Worm (Caenorhabditis elegans) whole organism, L3 larva: ENCODE results near the gene rpn-3.

Source experiments
- R02D3.7 ChIP-seq: fragments of 150-350 bp; optimal IDR thresholded peaks from 2 replicates; lab custom pipeline; 2014; ENCODE audit warnings: missing biosample characterization, missing genetic modification characterization
- ZK546.5 ChIP-seq: sonication (generic microtip); optimal IDR thresholded peaks from 2 replicates; lab custom pipeline; 2017; ENCODE audit warnings: missing biosample characterization, missing genetic modification characterization
- aly-2 ChIP-seq: fragments of 150-350 bp; optimal IDR thresholded peaks from 2 replicates; lab custom pipeline; 2014; ENCODE audit warnings: missing biosample characterization, missing genetic modification characterization
- ama-1 ChIP-seq: fragments of 150-350 bp; optimal IDR thresholded peaks from 2 replicates; lab custom pipeline; 2018
- ceh-82 ChIP-seq: fragments of 150-350 bp; optimal IDR thresholded peaks from 2 replicates; lab custom pipeline; 2014; ENCODE audit warnings: missing biosample characterization, missing genetic modification characterization
- ceh-9 ChIP-seq: sonication (generic microtip); optimal IDR thresholded peaks from 2 replicates; lab custom pipeline; 2018; ENCODE audit warnings: missing biosample characterization, missing genetic modification characterization
- egl-27 ChIP-seq: sonication (generic microtip); optimal IDR thresholded peaks from 4 replicates; lab custom pipeline; 2017; ENCODE audit warnings: missing biosample characterization, missing genetic modification reagents, missing genetic modification characterization
- elt-1 ChIP-seq: fragments of 150-350 bp; optimal IDR thresholded peaks from 2 replicates; lab custom pipeline; 2014; ENCODE audit warnings: missing biosample characterization, missing genetic modification characterization
- elt-2 ChIP-seq: sonication (generic microtip); optimal IDR thresholded peaks from 2 replicates; lab custom pipeline; 2016; ENCODE audit warnings: missing genetic modification reagents, mild to moderate bottlenecking, missing genetic modification characterization, missing compliant biosample characterization
- elt-3 ChIP-seq, 3 experiments: fragments of 150-350 bp in 1 of 3; sonication (generic microtip) in 2 of 3; optimal IDR thresholded peaks; 2 replicates in 2 of 3; 4 replicates in 1 of 3; lab custom pipeline; 2014 to 2017; ENCODE audit warnings: missing biosample characterization in 3 of 3, missing genetic modification characterization in 3 of 3
- fkh-2 ChIP-seq: fragments of 150-350 bp; optimal IDR thresholded peaks from 2 replicates; lab custom pipeline; 2014; ENCODE audit warnings: missing biosample characterization, missing genetic modification reagents, missing genetic modification characterization
- hmg-11 ChIP-seq: sonication (generic microtip); optimal IDR thresholded peaks from 2 replicates; lab custom pipeline; 2016; ENCODE audit warnings: missing genetic modification characterization, missing compliant biosample characterization
- jun-1 ChIP-seq: fragments of 150-350 bp; optimal IDR thresholded peaks from 2 replicates; lab custom pipeline; 2014; ENCODE audit warnings: missing biosample characterization, missing genetic modification reagents, missing genetic modification characterization
- lin-15B ChIP-seq: fragments of 150-350 bp; optimal IDR thresholded peaks from 2 replicates; lab custom pipeline; 2014; ENCODE audit warnings: missing biosample characterization, missing genetic modification characterization
- lin-39 ChIP-seq: fragments of 150-350 bp; optimal IDR thresholded peaks from 2 replicates; lab custom pipeline; 2018; ENCODE audit warnings: missing biosample characterization, missing genetic modification reagents, missing genetic modification characterization
- nfya-1 ChIP-seq: sonication (generic microtip); optimal IDR thresholded peaks from 2 replicates; lab custom pipeline; 2017; ENCODE audit warnings: missing genetic modification characterization, mild to moderate bottlenecking, missing compliant biosample characterization, antibody characterized with exemption, moderate library complexity; ENCODE audit not compliant: insufficient read depth
- nhr-11 ChIP-seq: fragments of 150-350 bp; optimal IDR thresholded peaks from 2 replicates; lab custom pipeline; 2014; ENCODE audit warnings: missing biosample characterization, missing genetic modification characterization
- nhr-12 ChIP-seq: fragments of 150-350 bp; optimal IDR thresholded peaks from 2 replicates; lab custom pipeline; 2014; ENCODE audit warnings: missing biosample characterization, missing genetic modification characterization
- nhr-23 ChIP-seq: fragments of 150-350 bp; optimal IDR thresholded peaks from 2 replicates; lab custom pipeline; 2014; ENCODE audit warnings: missing biosample characterization, missing genetic modification reagents, missing genetic modification characterization
- nhr-25 ChIP-seq: sonication (generic microtip); optimal IDR thresholded peaks from 2 replicates; lab custom pipeline; 2017; ENCODE audit warnings: missing biosample characterization, missing genetic modification characterization
- nhr-67 ChIP-seq: fragments of 150-350 bp; optimal IDR thresholded peaks from 2 replicates; lab custom pipeline; 2014; ENCODE audit warnings: missing biosample characterization, missing genetic modification characterization
- nhr-76 ChIP-seq: fragments of 150-350 bp; sonication (generic microtip); optimal IDR thresholded peaks from 5 replicates; lab custom pipeline; 2014; ENCODE audit warnings: missing biosample characterization, missing genetic modification characterization
- pha-4 ChIP-seq: fragments of 150-350 bp; optimal IDR thresholded peaks from 2 replicates; lab custom pipeline; 2014; ENCODE audit warnings: missing biosample characterization, missing genetic modification reagents, missing genetic modification characterization
- skn-1 ChIP-seq: fragments of 150-350 bp; optimal IDR thresholded peaks from 2 replicates; lab custom pipeline; 2014; ENCODE audit warnings: missing biosample characterization, missing genetic modification characterization
- tbx-2 ChIP-seq: sonication (generic microtip); optimal IDR thresholded peaks from 2 replicates; lab custom pipeline; 2016; ENCODE audit warnings: mild to moderate bottlenecking, missing genetic modification characterization, missing compliant biosample characterization
- unc-39 ChIP-seq: sonication (generic microtip); optimal IDR thresholded peaks from 4 replicates; lab custom pipeline; 2017; ENCODE audit warnings: missing biosample characterization, missing genetic modification characterization
- unc-62 ChIP-seq: fragments of 150-350 bp; sonication (generic microtip); optimal IDR thresholded peaks from 4 replicates; lab custom pipeline; 2014; ENCODE audit warnings: missing biosample characterization, missing genetic modification reagents, missing genetic modification characterization
- zag-1 ChIP-seq: fragments of 150-350 bp; optimal IDR thresholded peaks from 2 replicates; lab custom pipeline; 2014; ENCODE audit warnings: missing biosample characterization, missing genetic modification characterization
- ztf-4 ChIP-seq: fragments of 150-350 bp; optimal IDR thresholded peaks from 2 replicates; lab custom pipeline; 2014; ENCODE audit warnings: missing biosample characterization, missing genetic modification characterization

rpn-3 gene

DNA sequence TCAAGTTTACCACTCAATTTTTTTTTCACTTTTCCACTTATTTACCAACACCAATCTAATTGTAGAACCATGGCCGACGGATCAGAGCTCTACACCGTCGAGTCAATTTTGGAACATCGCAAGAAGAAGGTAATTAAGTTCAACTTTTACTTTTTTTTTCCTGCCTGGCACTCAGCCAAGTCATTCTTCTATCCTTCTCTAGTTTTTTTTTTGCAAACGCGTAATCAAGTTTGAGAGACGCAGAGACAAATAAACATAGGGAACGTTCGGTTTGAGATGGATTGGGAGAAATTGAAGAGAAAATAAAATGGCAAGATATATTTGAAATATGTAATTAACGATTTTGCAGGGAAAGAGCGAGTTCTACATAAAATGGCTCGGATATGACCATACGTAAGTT, 20.9 kb upstream of the rpn-3 start, which contains the start of gene cec-1:
Gene cec-1 (plus strand): TSS at position 63 of the 400 bp plus-strand sequence.
- peak; percentile 35 for TF ChIP-seq pha-4 (tag; lab: Kevin White, UChicago)
- TF ChIP-seq elt-1 (tag; lab: Kevin White, UChicago), result no peak
- no peak for TF ChIP-seq ztf-4 (tag; lab: Kevin White, UChicago)
- TF ChIP-seq unc-62, result no peak
- TF ChIP-seq nfya-1 (tag; lab: Kevin White, UChicago), result peak; percentile 35
- TF ChIP-seq nhr-25, result peak; percentile 14
- no peak for TF ChIP-seq egl-27
- TF ChIP-seq nhr-23 (tag; lab: Kevin White, UChicago), result peak; percentile 12

- TF ChIP-seq ZK546.5 (no peak), nfya-1 (tag; lab: Kevin White, UChicago) (peak; percentile 38), pha-4 (tag; lab: Kevin White, UChicago) (peak; percentile 46)
Observed at ce11 chrIII:8429035-8429434, 18.1 kb upstream of the rpn-3 start, which contains the start of gene ZK1236.1. Gene ZK1236.1, plus strand, starts transcription at chrIII:8429297.

- no peak for TF ChIP-seq fkh-2 (tag; lab: Kevin White, UChicago)
- no peak for TF ChIP-seq jun-1 (tag; lab: Kevin White, UChicago)
- TF ChIP-seq ceh-9 (tag; lab: Kevin White, UChicago), result no peak
- no peak for TF ChIP-seq skn-1 (tag; lab: Kevin White, UChicago)
- no peak for TF ChIP-seq nhr-12 (tag; lab: Kevin White, UChicago)
- TF ChIP-seq nhr-67 (tag; lab: Kevin White, UChicago), result no peak
- TF ChIP-seq nhr-25, result no peak
- no peak for TF ChIP-seq unc-62
- no peak for TF ChIP-seq R02D3.7 (tag; lab: Kevin White, UChicago)
- TF ChIP-seq nhr-23 (tag; lab: Kevin White, UChicago), result no peak
- no peak for TF ChIP-seq nhr-11
- TF ChIP-seq, all 47 proteins: peak for 0
Observed at ce11 chrIII:8429497-8429896, 17.7 kb upstream of the rpn-3 start.

DNA sequence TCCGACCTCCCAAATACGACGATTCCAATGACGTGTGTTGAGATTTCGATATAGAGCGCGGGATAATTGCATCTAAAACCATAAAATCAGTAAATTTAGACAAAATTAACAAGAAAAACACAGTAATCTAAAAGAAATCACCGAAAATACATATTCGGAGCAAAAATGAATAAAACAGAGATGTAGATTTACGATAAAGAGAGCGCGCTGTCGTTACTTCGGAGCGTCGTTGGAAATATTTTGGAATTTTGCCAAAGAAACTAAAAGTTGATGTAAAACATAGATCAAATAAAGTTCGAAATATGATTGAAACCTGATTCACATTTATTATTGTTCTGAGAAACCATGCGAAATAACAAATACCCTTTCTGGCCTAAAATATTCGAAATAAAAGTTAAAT, 15.0 kb upstream of the rpn-3 start, which contains the start of gene ZK1236.5:
Gene ZK1236.5 (minus strand): TSS at position 72 of the 400 bp plus-strand sequence.
- TF ChIP-seq nhr-11 (no peak), R02D3.7 (tag; lab: Kevin White, UChicago) (peak; percentile 95), nhr-25 (no peak), tbx-2 (no peak), ceh-82 (no peak), lin-15B (tag; lab: Kevin White, UChicago) (peak; percentile 55), ZK546.5 (no peak), pha-4 (tag; lab: Kevin White, UChicago) (peak; percentile 68), nfya-1 (tag; lab: Kevin White, UChicago) (peak; percentile 56), nhr-76 (tag; lab: Kevin White, UChicago) (no peak), egl-27 (no peak), hmg-11 (tag; lab: Kevin White, UChicago) (peak; percentile 25), elt-1 (tag; lab: Kevin White, UChicago) (no peak)

DNA sequence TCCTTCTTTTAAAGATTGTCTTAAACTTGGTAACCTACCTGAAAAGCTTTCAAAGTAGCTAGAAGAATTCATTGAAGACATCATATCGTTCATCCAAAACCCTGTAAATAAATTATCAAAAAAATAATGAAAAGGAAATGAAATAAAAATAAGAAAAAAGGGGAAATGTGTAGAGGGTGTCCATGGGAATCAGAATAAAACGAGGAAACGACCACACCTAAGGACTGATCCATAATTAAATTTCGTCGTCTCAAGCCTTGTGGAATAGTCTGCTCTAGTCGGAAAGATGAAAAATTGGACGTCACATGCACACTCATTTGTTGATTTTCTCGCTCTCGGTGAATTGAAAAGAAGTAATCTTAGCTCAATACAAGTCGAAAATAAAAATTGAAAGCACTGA, 12.1 kb upstream of the rpn-3 start, which contains the start of gene ZK1236.9:
Gene ZK1236.9 (minus strand): TSS at position 101 of the 400 bp plus-strand sequence.
- TF ChIP-seq nfya-1 (tag; lab: Kevin White, UChicago) (no peak), fkh-2 (tag; lab: Kevin White, UChicago) (no peak), aly-2 (tag; lab: Kevin White, UChicago) (no peak), elt-3 (tag; optimal IDR thresholded peaks at IDR 0.05; lab: Kevin White, UChicago) (no peak), elt-2 (no peak), lin-39 (tag; lab: Kevin White, UChicago) (no peak), nhr-67 (tag; lab: Kevin White, UChicago) (no peak)

- TF ChIP-seq skn-1 (tag; lab: Kevin White, UChicago) (no peak), unc-39 (tag; lab: Kevin White, UChicago) (no peak), ZK546.5 (no peak), nhr-23 (tag; lab: Kevin White, UChicago) (no peak), nhr-67 (tag; lab: Kevin White, UChicago) (no peak), zag-1 (tag; lab: Kevin White, UChicago) (no peak), ama-1 (lab: Kevin White, UChicago) (peak; percentile 45), elt-2 (no peak)
Observed at ce11 chrIII:8437763-8438414, 9.3 kb upstream of the rpn-3 start.
